Fruit fly (Drosophila melanogaster) whole organism, pupa: ENCODE results near the gene CG32537.

Experiments
- CG10348 ChIP-seq: fragments of 200-800 bp; sonication (Bioruptor generic); IDR thresholded peaks from 2 replicates; pipeline ENCODE4 v1.3.6; 2022; ENCODE audit warnings: missing biosample characterization, missing genetic modification characterization
- CG12605 ChIP-seq: fragments of 200-800 bp; sonication (Bioruptor generic); IDR thresholded peaks from 2 replicates; pipeline ENCODE4 v1.3.6; 2022; ENCODE audit warnings: missing biosample characterization, missing genetic modification characterization
- CG13204 ChIP-seq: fragments of 200-800 bp; sonication (Bioruptor generic); optimal IDR thresholded peaks from 2 replicates; lab custom pipeline; 2018; ENCODE audit warnings: missing biosample characterization, mild to moderate bottlenecking, missing genetic modification characterization, moderate library complexity
- CG15710 ChIP-seq: fragments of 200-800 bp; sonication (Bioruptor generic); optimal IDR thresholded peaks from 2 replicates; lab custom pipeline; 2018; ENCODE audit warnings: missing biosample characterization, mild to moderate bottlenecking, missing genetic modification characterization, moderate library complexity
- CG17806 ChIP-seq: fragments of 200-800 bp; sonication (Bioruptor generic); optimal IDR thresholded peaks from 2 replicates; lab custom pipeline; 2018; ENCODE audit warnings: missing biosample characterization, mild to moderate bottlenecking, missing genetic modification characterization, moderate library complexity
- CG4496 ChIP-seq: fragments of 200-800 bp; sonication (Bioruptor generic); IDR thresholded peaks from 3 replicates; pipeline ENCODE4 v1.3.6; 2022; ENCODE audit warnings: missing biosample characterization, missing genetic modification characterization
- CG8159 ChIP-seq: fragments of 200-800 bp; sonication (Bioruptor generic); optimal IDR thresholded peaks from 3 replicates; lab custom pipeline; 2018; ENCODE audit warnings: missing biosample characterization, mild to moderate bottlenecking, missing genetic modification characterization, moderate library complexity
- CG9948 ChIP-seq: fragments of 200-800 bp; sonication (Bioruptor generic); optimal IDR thresholded peaks from 2 replicates; lab custom pipeline; 2018; ENCODE audit warnings: missing biosample characterization, mild to moderate bottlenecking, missing genetic modification characterization, moderate library complexity
- EcR ChIP-seq: fragments of 200-800 bp; sonication (Bioruptor generic); optimal IDR thresholded peaks from 3 replicates; lab custom pipeline; 2019; ENCODE audit warnings: missing biosample characterization, missing genetic modification characterization, mild to moderate bottlenecking, moderate library complexity, missing genetic modification reagents
- Ets98B ChIP-seq: fragments of 200-800 bp; sonication (Bioruptor generic); IDR thresholded peaks from 2 replicates; pipeline ENCODE4 v1.3.6; 2022; ENCODE audit warnings: missing biosample characterization, missing genetic modification characterization
- Pif1A ChIP-seq: fragments of 200-800 bp; sonication (Bioruptor generic); optimal IDR thresholded peaks from 3 replicates; lab custom pipeline; 2016; ENCODE audit warnings: missing biosample characterization, missing genetic modification characterization
- Snoo ChIP-seq: fragments of 200-800 bp; sonication (Bioruptor generic); optimal IDR thresholded peaks from 3 replicates; lab custom pipeline; 2017; ENCODE audit warnings: missing biosample characterization, mild to moderate bottlenecking, missing genetic modification characterization, inconsistent platforms
- rn ChIP-seq: fragments of 200-800 bp; sonication (Bioruptor generic); IDR thresholded peaks from 2 replicates; pipeline ENCODE4 v1.3.6; 2022; ENCODE audit warnings: missing biosample characterization, missing genetic modification characterization

DNA sequence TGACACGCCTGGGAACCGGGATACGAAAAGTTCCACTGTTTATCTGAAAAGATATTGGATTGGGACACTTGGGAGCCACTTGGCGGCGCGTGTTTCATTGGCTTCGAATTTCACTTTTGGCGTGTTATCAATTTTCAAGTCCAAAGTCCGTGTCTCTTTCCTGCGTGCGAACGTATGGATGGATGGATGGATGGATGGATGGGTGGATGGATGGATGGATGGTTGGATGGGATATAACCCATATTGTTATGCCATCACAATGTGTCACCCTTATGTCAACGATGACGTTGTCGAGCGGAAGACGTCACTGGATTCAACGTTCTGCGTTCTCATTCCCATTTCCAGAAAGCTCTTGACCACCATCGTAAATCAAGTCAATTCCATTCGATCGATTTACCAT lies 11.4 kb upstream of the CG32537 start:
- TF ChIP-seq Snoo (tag; lab: Kevin White, UChicago), result no peak
- no peak for TF ChIP-seq EcR
- TF ChIP-seq CG9948, result no peak
- no peak for TF ChIP-seq CG4496 (GFP tag; lab: Robert Waterston, UW)
- TF ChIP-seq rn (GFP tag; lab: Robert Waterston, UW), result no peak
- TF ChIP-seq Pif1A, result no peak
- no peak for TF ChIP-seq CG13204 (GFP tag; lab: Kevin White, UChicago)
- TF ChIP-seq CG8159 (tag; lab: Kevin White, UChicago), result no peak
- no peak for TF ChIP-seq CG12605 (GFP tag; lab: Robert Waterston, UW)
- no peak for TF ChIP-seq CG10348
- no peak for TF ChIP-seq CG17806 (tag; lab: Kevin White, UChicago)
- no peak for TF ChIP-seq CG15710 (tag; lab: Kevin White, UChicago)
- TF ChIP-seq Ets98B (GFP tag; lab: Robert Waterston, UW), result no peak
